Worm (Caenorhabditis elegans) whole organism, midembryonic: Measurements from ENCODE around the gene F52D2.7.

ENCODE experiments used
- T22C8.4 ChIP-seq: fragments of 200-800 bp; sonication (Bioruptor generic); IDR thresholded peaks from 2 replicates; pipeline ENCODE4 v1.3.6; 2022; ENCODE audit warnings: missing genetic modification characterization, missing compliant biosample characterization
- cog-1 ChIP-seq: sonication (generic microtip); optimal IDR thresholded peaks from 2 replicates; lab custom pipeline; 2016; ENCODE audit warnings: missing genetic modification characterization, missing compliant biosample characterization
- flt-1 ChIP-seq: fragments of 200-800 bp; sonication (Bioruptor generic); IDR thresholded peaks from 2 replicates; pipeline ENCODE4 v1.3.6; 2022; ENCODE audit warnings: missing genetic modification characterization, missing compliant biosample characterization
- klf-2 ChIP-seq: fragments of 200-800 bp; sonication (Bioruptor generic); conservative IDR thresholded peaks from 2 replicates; pipeline ENCODE4 v1.3.6; 2022; ENCODE audit warnings: missing genetic modification reagents, missing genetic modification characterization, missing compliant biosample characterization
- med-1 ChIP-seq: sonication (generic microtip); optimal IDR thresholded peaks from 2 replicates; lab custom pipeline; 2017; ENCODE audit warnings: missing genetic modification characterization, mild to moderate bottlenecking, missing compliant biosample characterization, antibody characterized with exemption, missing genetic modification reagents; ENCODE audit not compliant: insufficient read depth
- ref-1 ChIP-seq: fragments of 200-800 bp; sonication (Bioruptor generic); conservative IDR thresholded peaks from 2 replicates; pipeline ENCODE4 v1.3.6; 2022; ENCODE audit warnings: missing genetic modification reagents, missing genetic modification characterization, missing compliant biosample characterization
- tab-1 ChIP-seq: fragments of 200-800 bp; sonication (Bioruptor generic); IDR thresholded peaks from 2 replicates; pipeline ENCODE4 v1.3.6; 2022; ENCODE audit warnings: missing genetic modification characterization, missing compliant biosample characterization
- ztf-23 ChIP-seq: fragments of 200-800 bp; sonication (Bioruptor generic); IDR thresholded peaks from 2 replicates; pipeline ENCODE4 v1.3.6; 2022; ENCODE audit warnings: missing genetic modification reagents, missing genetic modification characterization, missing compliant biosample characterization
- ztf-29 ChIP-seq: fragments of 200-800 bp; sonication (Bioruptor generic); IDR thresholded peaks from 2 replicates; pipeline ENCODE4 v1.3.6; 2022; ENCODE audit warnings: missing genetic modification reagents, missing genetic modification characterization, missing compliant biosample characterization

The F52D2.7 gene

DNA sequence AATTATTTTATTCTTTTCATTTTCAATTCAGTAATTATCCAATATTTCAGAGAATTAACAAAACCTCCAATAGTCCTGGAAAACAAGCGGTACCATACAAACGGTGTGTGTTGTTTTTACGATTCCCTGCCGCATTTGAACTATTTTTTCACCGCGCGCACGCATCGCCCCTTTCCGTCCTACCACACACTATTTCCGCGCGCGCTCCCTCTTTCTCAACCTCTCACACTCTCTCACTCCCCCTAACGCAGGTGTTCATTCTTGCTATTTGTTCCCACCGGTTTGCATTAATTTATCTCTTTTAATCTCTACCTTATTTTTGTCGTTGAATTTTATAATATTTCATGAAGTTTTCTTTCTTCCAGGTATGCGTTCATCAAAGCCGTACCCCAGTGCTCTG, 15.3 kb downstream of the F52D2.7 start, which contains the start of gene F52D2.12:
Gene F52D2.12, plus strand, starts transcription at position 307 of the 400 bp plus-strand sequence.
- no peak for TF ChIP-seq ref-1 (GFP tag; lab: Robert Waterston, UW)
- no peak for TF ChIP-seq ztf-23 (GFP tag; lab: Robert Waterston, UW)
- TF ChIP-seq flt-1 (GFP tag; lab: Robert Waterston, UW) = no peak
- no peak for TF ChIP-seq tab-1 (GFP tag; lab: Robert Waterston, UW)
- TF ChIP-seq med-1 (GFP tag; lab: Kevin White, UChicago) = no peak
- TF ChIP-seq klf-2 (GFP tag; lab: Robert Waterston, UW) = no peak
- no peak for TF ChIP-seq cog-1
- TF ChIP-seq ztf-29 = no peak
- TF ChIP-seq T22C8.4 (GFP tag; lab: Robert Waterston, UW) = no peak

DNA sequence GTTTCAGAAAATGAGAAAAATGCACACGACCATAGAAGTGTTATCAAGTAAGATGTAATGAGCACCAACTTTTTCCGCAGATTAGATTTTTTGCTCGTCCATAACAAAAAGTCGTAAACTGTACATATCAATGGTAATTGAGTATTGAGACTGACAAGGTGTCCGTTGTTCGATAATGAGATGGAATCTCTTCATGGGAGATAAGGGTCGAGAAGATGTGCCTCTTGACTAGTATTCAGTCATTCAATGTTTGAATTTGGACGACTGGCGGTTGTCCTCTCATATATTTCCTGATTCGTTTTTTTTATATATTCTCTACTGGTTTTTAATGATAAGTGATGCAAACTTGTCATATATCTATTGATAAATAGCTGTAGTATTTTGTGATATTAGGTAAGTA, 19.3 kb downstream of the F52D2.7 start:
- TF ChIP-seq med-1 (GFP tag; lab: Kevin White, UChicago) = no peak
- no peak for TF ChIP-seq ztf-29
- TF ChIP-seq klf-2 (GFP tag; lab: Robert Waterston, UW) = no peak
- TF ChIP-seq ref-1 (GFP tag; lab: Robert Waterston, UW) = no peak
- no peak for TF ChIP-seq cog-1
- no peak for TF ChIP-seq tab-1 (GFP tag; lab: Robert Waterston, UW)
- TF ChIP-seq T22C8.4 (GFP tag; lab: Robert Waterston, UW) = no peak
- TF ChIP-seq ztf-23 (GFP tag; lab: Robert Waterston, UW) = no peak
- TF ChIP-seq flt-1 (GFP tag; lab: Robert Waterston, UW) = no peak

DNA sequence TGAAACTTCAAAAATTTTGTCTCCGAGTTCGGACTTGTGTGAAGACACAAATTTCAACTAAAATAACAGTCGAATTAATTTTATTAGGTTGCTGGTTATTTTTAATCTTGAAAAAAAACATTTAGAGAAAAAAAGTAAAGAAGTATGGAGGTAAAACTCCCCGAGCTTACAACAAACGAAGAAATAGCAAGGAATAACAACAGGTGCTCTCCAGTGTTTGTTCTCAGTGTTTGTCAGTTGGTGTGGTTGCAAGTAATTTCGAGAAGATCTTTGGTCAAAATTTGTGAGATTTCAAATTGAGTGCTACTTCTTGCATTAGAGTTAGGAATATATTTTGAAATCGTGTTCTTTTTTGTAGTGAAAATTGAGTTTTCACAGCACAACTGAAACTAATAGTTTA, 22.5 kb downstream of the F52D2.7 start:
- TF ChIP-seq klf-2 (GFP tag; lab: Robert Waterston, UW) = no peak
- TF ChIP-seq tab-1 (GFP tag; lab: Robert Waterston, UW) = no peak
- no peak for TF ChIP-seq ztf-29
- TF ChIP-seq flt-1 (GFP tag; lab: Robert Waterston, UW) = no peak
- TF ChIP-seq ref-1 (GFP tag; lab: Robert Waterston, UW) = no peak
- no peak for TF ChIP-seq T22C8.4 (GFP tag; lab: Robert Waterston, UW)
- no peak for TF ChIP-seq med-1 (GFP tag; lab: Kevin White, UChicago)
- TF ChIP-seq cog-1 = no peak
- TF ChIP-seq ztf-23 (GFP tag; lab: Robert Waterston, UW) = no peak

DNA sequence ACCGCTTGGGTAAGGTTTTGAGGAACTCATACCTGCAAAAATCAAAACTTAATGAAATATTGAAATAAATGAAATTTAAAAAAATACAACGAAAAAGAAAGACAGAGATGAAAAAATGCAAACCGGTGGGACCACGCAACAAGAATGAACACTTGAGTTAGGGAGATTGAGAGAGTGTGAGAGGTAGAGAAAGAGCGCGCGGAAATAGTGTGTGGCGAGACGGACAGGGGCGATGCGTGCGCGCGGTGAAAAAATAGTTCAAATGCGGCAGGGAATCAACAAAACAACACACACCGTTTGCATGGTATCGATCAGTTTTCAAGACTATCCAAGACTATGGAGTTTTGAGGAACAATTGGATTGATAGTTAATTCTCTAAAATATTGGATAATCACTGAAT, 27.2 kb downstream of the F52D2.7 start, which contains the start of gene meg-3:
Gene meg-3, minus strand, starts transcription at position 32 of the 400 bp plus-strand sequence.
- no peak for TF ChIP-seq tab-1 (GFP tag; lab: Robert Waterston, UW)
- TF ChIP-seq ref-1 (GFP tag; lab: Robert Waterston, UW) = no peak
- TF ChIP-seq med-1 (GFP tag; lab: Kevin White, UChicago) = no peak
- no peak for TF ChIP-seq T22C8.4 (GFP tag; lab: Robert Waterston, UW)
- no peak for TF ChIP-seq flt-1 (GFP tag; lab: Robert Waterston, UW)
- no peak for TF ChIP-seq ztf-23 (GFP tag; lab: Robert Waterston, UW)
- TF ChIP-seq ztf-29 = no peak
- TF ChIP-seq klf-2 (GFP tag; lab: Robert Waterston, UW) = no peak
- no peak for TF ChIP-seq cog-1

DNA sequence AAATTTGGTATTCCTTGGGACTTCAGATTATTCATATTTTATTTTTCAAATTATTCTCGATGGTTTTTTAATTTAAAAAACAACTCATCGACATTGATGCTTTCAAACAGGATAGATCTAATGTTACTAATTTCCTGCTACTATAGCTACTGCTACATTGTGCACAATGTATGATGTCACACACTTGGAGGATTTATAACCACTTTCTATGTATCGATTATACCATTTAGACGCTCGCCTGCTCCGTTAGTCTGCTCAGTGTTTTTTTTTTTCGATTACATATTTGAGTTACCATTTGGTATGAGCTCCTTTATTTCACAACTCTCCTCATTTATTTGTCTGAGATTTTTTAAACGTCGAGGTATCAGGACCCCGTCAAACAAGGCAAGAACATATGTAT, 28.1 kb downstream of the F52D2.7 start, which contains the start of gene Y40A1A.2:
Gene Y40A1A.2, plus strand, starts transcription at position 301 of the 400 bp plus-strand sequence.
- TF ChIP-seq cog-1 = no peak
- no peak for TF ChIP-seq tab-1 (GFP tag; lab: Robert Waterston, UW)
- no peak for TF ChIP-seq ref-1 (GFP tag; lab: Robert Waterston, UW)
- no peak for TF ChIP-seq ztf-23 (GFP tag; lab: Robert Waterston, UW)
- TF ChIP-seq med-1 (GFP tag; lab: Kevin White, UChicago) = no peak
- no peak for TF ChIP-seq T22C8.4 (GFP tag; lab: Robert Waterston, UW)
- no peak for TF ChIP-seq flt-1 (GFP tag; lab: Robert Waterston, UW)
- no peak for TF ChIP-seq ztf-29
- no peak for TF ChIP-seq klf-2 (GFP tag; lab: Robert Waterston, UW)

DNA sequence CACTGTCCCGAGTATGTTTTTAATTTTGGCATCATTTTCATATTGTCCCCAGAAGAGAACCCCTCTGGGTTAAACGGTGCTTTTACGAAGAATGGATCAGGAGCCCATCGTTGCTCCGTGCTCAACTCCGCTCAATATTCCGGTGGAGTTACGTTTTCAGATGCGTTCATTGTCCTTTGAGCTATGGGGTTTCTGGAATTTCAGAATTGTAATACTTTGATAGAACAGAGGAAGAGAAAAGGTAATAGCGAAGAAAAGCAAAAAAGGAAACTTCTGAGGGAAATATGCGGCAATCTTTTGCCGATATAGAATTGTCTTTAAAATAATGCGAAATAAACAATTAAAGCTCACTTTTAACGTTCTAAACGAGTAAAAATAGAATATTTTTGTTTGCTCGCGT, 35.6 kb downstream of the F52D2.7 start, which contains the start of gene Y40A1A.3:
Gene Y40A1A.3, minus strand, starts transcription at position 101 of the 400 bp plus-strand sequence.
- TF ChIP-seq cog-1 (no peak), ztf-29 (no peak), T22C8.4 (GFP tag; lab: Robert Waterston, UW) (no peak), flt-1 (GFP tag; lab: Robert Waterston, UW) (no peak), tab-1 (GFP tag; lab: Robert Waterston, UW) (no peak), klf-2 (GFP tag; lab: Robert Waterston, UW) (no peak), ztf-23 (GFP tag; lab: Robert Waterston, UW) (no peak), med-1 (GFP tag; lab: Kevin White, UChicago) (no peak), ref-1 (GFP tag; lab: Robert Waterston, UW) (no peak)

DNA sequence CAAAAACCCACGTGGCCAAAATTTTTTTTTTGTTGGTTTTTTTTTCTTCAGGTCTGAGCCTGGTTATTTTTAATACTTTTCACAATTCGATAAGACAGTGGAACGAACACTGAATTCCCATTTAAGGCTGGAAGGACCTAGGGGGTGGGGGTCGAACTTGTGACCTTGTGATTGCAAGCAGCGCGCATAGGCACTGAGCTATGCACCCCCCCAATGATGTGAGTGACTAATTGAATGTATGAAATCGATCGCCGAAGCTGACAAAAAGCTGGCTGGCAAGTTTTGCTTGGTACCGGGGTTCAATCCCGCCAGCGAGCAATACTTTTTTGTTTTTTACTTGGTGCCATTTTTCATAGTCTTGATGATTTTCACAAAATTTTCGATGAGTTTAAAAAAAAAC, 36.5 kb downstream of the F52D2.7 start:
- no peak for TF ChIP-seq ztf-29
- no peak for TF ChIP-seq flt-1 (GFP tag; lab: Robert Waterston, UW)
- TF ChIP-seq ztf-23 (GFP tag; lab: Robert Waterston, UW) = no peak
- TF ChIP-seq cog-1 = no peak
- TF ChIP-seq tab-1 (GFP tag; lab: Robert Waterston, UW) = no peak
- TF ChIP-seq T22C8.4 (GFP tag; lab: Robert Waterston, UW) = no peak
- no peak for TF ChIP-seq ref-1 (GFP tag; lab: Robert Waterston, UW)
- no peak for TF ChIP-seq med-1 (GFP tag; lab: Kevin White, UChicago)
- TF ChIP-seq klf-2 (GFP tag; lab: Robert Waterston, UW) = no peak

DNA sequence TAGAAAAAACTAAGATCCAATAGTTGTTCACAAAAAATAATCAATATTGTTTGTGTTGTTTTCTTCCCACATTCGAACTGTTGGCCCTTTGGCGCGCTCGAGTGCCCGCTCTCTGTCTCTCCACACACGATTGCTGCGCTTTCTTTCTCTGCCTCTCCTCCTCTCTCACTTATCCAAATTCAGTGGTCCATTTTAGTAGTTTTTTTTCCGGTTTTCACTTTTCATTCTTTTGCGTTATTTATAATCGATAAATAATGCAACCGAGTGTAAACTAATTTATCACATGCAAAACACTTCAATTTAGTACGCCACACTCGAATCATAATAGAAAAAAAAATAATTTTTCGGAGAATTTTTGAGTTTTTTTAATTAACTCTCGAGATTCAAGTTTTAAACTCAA, 38.1 kb downstream of the F52D2.7 start:
- no peak for TF ChIP-seq cog-1

DNA sequence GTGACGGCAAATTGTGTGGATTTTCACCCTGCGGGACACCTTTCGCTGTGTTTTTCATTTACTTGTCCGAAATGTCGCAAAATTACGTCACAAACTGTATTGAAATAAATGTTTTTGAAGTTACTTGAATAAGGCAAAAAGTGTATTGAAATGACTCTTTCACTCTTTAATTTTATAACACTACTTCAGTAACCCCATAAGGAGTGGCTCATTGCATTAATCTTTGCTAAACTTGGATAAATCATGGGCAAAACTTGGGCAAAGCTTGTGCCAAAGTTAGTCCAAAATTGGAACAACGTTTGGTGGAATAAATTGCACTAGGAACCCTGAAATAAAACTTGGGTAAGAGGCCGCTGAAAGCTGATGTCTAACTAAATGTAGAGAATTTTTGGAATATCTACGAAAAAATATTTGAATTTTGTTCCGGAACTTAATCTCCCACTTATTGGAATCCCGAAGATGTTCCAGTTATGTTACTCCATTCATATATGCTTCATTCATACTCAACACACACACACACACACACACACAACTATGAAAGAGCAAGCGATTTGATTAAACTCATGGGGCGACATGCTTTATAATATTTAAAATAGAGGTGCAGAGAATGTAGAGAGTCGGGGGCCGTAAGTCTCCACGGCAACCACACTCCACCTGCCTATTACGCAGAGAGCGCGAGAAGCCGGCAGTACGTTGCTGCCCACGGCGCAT, 50.3 kb downstream of the F52D2.7 start, which contains the start of gene Y102A11A.9:
Gene Y102A11A.9, plus strand, starts transcription at position 661 of the 711 bp plus-strand sequence.
- TF ChIP-seq med-1 (GFP tag; lab: Kevin White, UChicago) = no peak
- no peak for TF ChIP-seq T22C8.4 (GFP tag; lab: Robert Waterston, UW)
- TF ChIP-seq ref-1 (GFP tag; lab: Robert Waterston, UW) = no peak
- TF ChIP-seq ztf-23 (GFP tag; lab: Robert Waterston, UW) = no peak
- TF ChIP-seq cog-1 = no peak
- TF ChIP-seq klf-2 (GFP tag; lab: Robert Waterston, UW) = no peak
- TF ChIP-seq ztf-29 = no peak
- TF ChIP-seq tab-1 (GFP tag; lab: Robert Waterston, UW) = no peak
- no peak for TF ChIP-seq flt-1 (GFP tag; lab: Robert Waterston, UW)
